Fruit fly (Drosophila melanogaster): ENCODE results near the gene ScsbetaA.

ScsbetaA gene

dm6 chr3R:8984602-8985074 lies 46.1 kb downstream of the ScsbetaA start, which contains the start of gene CG11970 (continued):
- TF ChIP-seq ttk (GFP tag; IDR thresholded peaks at IDR 0.05) (no peak), D19A (tag; optimal IDR thresholded peaks at IDR 0.05) (no peak), hkb (optimal IDR thresholded peaks at IDR 0.05) (no peak), hkb (GFP tag; IDR thresholded peaks at IDR 0.05) (no peak), fd3F (GFP tag; optimal IDR thresholded peaks at IDR 0.05) (no peak), NFAT (GFP tag; IDR thresholded peaks at IDR 0.05) (peak; percentile 48; the same call in 1 of the 2 replicates), chif (GFP tag; optimal IDR thresholded peaks at IDR 0.05) (peak in 1 of 2 experiments; percentile 7), ems (GFP tag; optimal IDR thresholded peaks at IDR 0.05) (no peak), Atf6 (GFP tag; IDR thresholded peaks at IDR 0.05) (no peak), CG12942 (GFP tag; optimal IDR thresholded peaks at IDR 0.05) (no peak), CG6854 (GFP tag; optimal IDR thresholded peaks at IDR 0.05) (no peak), BEAF-32 (GFP tag; optimal IDR thresholded peaks at IDR 0.05) (peak; percentile 78), Dbx (GFP tag; IDR thresholded peaks at IDR 0.05) (0 out of 3 replicates have a peak, but pooled peaks have one; percentile 15), CG1602 (GFP tag; optimal IDR thresholded peaks at IDR 0.05) (peak; percentile 10), Hand (GFP tag; optimal IDR thresholded peaks at IDR 0.05) (no peak), CG12744 (GFP tag; optimal IDR thresholded peaks at IDR 0.05) (no peak), Adf1 (GFP tag; IDR thresholded peaks at IDR 0.05) (no peak), CG9932 (GFP tag; IDR thresholded peaks at IDR 0.05) (peak; percentile 72), CG1603 (tag; optimal IDR thresholded peaks at IDR 0.05) (no peak), CG10267 (tag; optimal IDR thresholded peaks at IDR 0.05) (peak; percentile 17), prd (optimal IDR thresholded peaks at IDR 0.05) (no peak), prd (GFP tag; IDR thresholded peaks at IDR 0.05) (peak; percentile 57; the same call in 2 of the 3 replicates), CG12071 (GFP tag; optimal IDR thresholded peaks at IDR 0.05) (no peak), CG2129 (GFP tag; IDR thresholded peaks at IDR 0.05; ENCODE audit: partially characterized antibody) (0 out of 2 replicates have a peak, but pooled peaks have one; percentile 10), CG12236 (GFP tag; optimal IDR thresholded peaks at IDR 0.05) (no peak), CG17568 (GFP tag; optimal IDR thresholded peaks at IDR 0.05) (no peak), chinmo (GFP tag; IDR thresholded peaks at IDR 0.05; ENCODE audit: partially characterized antibody) (no peak), CG3847 (GFP tag; IDR thresholded peaks at IDR 0.05) (peak; percentile 29; the same call in 1 of the 2 replicates), CG7372 (GFP tag; IDR thresholded peaks at IDR 0.05) (0 out of 2 replicates have a peak, but pooled peaks have one; percentile 40), Hmr (GFP tag; optimal IDR thresholded peaks at IDR 0.05) (no peak), CG11456 (GFP tag; IDR thresholded peaks at IDR 0.05) (no peak), CG17829 (tag; optimal IDR thresholded peaks at IDR 0.05) (peak; percentile 26), nerfin-1 (tag; optimal IDR thresholded peaks at IDR 0.05) (peak; percentile 8), fd64A (GFP tag; optimal IDR thresholded peaks at IDR 0.05) (no peak), Sry-δ (GFP tag; optimal IDR thresholded peaks at IDR 0.05) (peak; percentile 92), gsb (GFP tag; IDR thresholded peaks at IDR 0.05) (no peak), BtbVII (GFP tag; optimal IDR thresholded peaks at IDR 0.05) (no peak), CG17385 (GFP tag; optimal IDR thresholded peaks at IDR 0.05) (peak; percentile 70), inv (GFP tag; IDR thresholded peaks at IDR 0.05; ENCODE audit: partially characterized antibody) (peak; percentile 48), fru (optimal IDR thresholded peaks at IDR 0.05) (no peak), aop (GFP tag; IDR thresholded peaks at IDR 0.05) (no peak), CG10431 (GFP tag; optimal IDR thresholded peaks at IDR 0.05) (no peak), luna (GFP tag; optimal IDR thresholded peaks at IDR 0.05) (no peak), CG4328 (GFP tag; optimal IDR thresholded peaks at IDR 0.05) (peak; percentile 21), jigr1 (GFP tag; IDR thresholded peaks at IDR 0.05) (no peak), ci (GFP tag; IDR thresholded peaks at IDR 0.05) (0 out of 3 replicates have a peak, but pooled peaks have one; percentile 34), Bgb (GFP tag; IDR thresholded peaks at IDR 0.05; ENCODE audit: partially characterized antibody) (no peak), CG7987 (GFP tag; optimal IDR thresholded peaks at IDR 0.05) (no peak), CG9876 (GFP tag; optimal IDR thresholded peaks at IDR 0.05) (no peak), chm (GFP tag; IDR thresholded peaks at IDR 0.05) (no peak), CG2199 (GFP tag; IDR thresholded peaks at IDR 0.05) (0 out of 3 replicates have a peak, but pooled peaks have one; percentile 49), CG2202 (tag; optimal IDR thresholded peaks at IDR 0.05) (no peak)
